Fruit fly (Drosophila melanogaster) whole organism, embryonic: ENCODE data around the gene CG13640.

Source experiments
- CG10979 ChIP-seq: fragments of 200-800 bp; sonication (Bioruptor generic); optimal IDR thresholded peaks from 2 replicates; lab custom pipeline; 2018; ENCODE audit warnings: missing biosample characterization, mild to moderate bottlenecking, missing genetic modification characterization, moderate library complexity
- CG12391 ChIP-seq: fragments of 200-800 bp; sonication (Bioruptor generic); optimal IDR thresholded peaks from 3 replicates; lab custom pipeline; 2018; ENCODE audit warnings: missing biosample characterization, mild to moderate bottlenecking, missing genetic modification characterization, moderate library complexity
- CG13424 ChIP-seq: fragments of 200-800 bp; sonication (Bioruptor generic); optimal IDR thresholded peaks from 2 replicates; lab custom pipeline; 2019; ENCODE audit warnings: missing biosample characterization, mild to moderate bottlenecking, missing genetic modification characterization, moderate library complexity
- CG15011 ChIP-seq: fragments of 200-800 bp; sonication (Bioruptor generic); optimal IDR thresholded peaks from 3 replicates; lab custom pipeline; 2018; ENCODE audit warnings: missing biosample characterization, mild to moderate bottlenecking, missing genetic modification characterization
- CG16815 ChIP-seq: fragments of 200-800 bp; sonication (Bioruptor generic); optimal IDR thresholded peaks from 3 replicates; lab custom pipeline; 2017; ENCODE audit warnings: missing biosample characterization, mild to moderate bottlenecking, missing genetic modification characterization
- CG17829 ChIP-seq: fragments of 200-800 bp; optimal IDR thresholded peaks from 2 replicates; lab custom pipeline; 2019; ENCODE audit warnings: missing biosample characterization, mild to moderate bottlenecking, missing genetic modification characterization, moderate library complexity
- CG1832 ChIP-seq: fragments of 200-800 bp; sonication (Bioruptor generic); optimal IDR thresholded peaks from 2 replicates; lab custom pipeline; 2017; ENCODE audit warnings: missing biosample characterization, mild to moderate bottlenecking, missing genetic modification characterization, inconsistent platforms
- CG2712 ChIP-seq: fragments of 200-800 bp; optimal IDR thresholded peaks from 3 replicates; lab custom pipeline; 2019; ENCODE audit warnings: missing biosample characterization, mild to moderate bottlenecking, missing genetic modification characterization, moderate library complexity
- CG2875 ChIP-seq: fragments of 200-800 bp; sonication (Bioruptor generic); optimal IDR thresholded peaks from 2 replicates; lab custom pipeline; 2017; ENCODE audit warnings: missing biosample characterization, mild to moderate bottlenecking, missing genetic modification characterization, missing genetic modification reagents
- CG3726 ChIP-seq: fragments of 200-800 bp; sonication (Bioruptor generic); IDR thresholded peaks from 3 replicates; pipeline ENCODE4, ENCODE4 v1.3.6; 2022; ENCODE audit warnings: missing biosample characterization, missing genetic modification characterization
- CG4854 ChIP-seq: fragments of 200-800 bp; sonication (Bioruptor generic); optimal IDR thresholded peaks from 2 replicates; lab custom pipeline; 2016; ENCODE audit warnings: missing biosample characterization, missing genetic modification characterization, inconsistent platforms
- CG6254 ChIP-seq: fragments of 200-800 bp; sonication (Bioruptor generic); optimal IDR thresholded peaks from 3 replicates; lab custom pipeline; 2017; ENCODE audit warnings: mild to moderate bottlenecking, missing biosample characterization, missing genetic modification reagents, missing genetic modification characterization
- CG7357 ChIP-seq: fragments of 200-800 bp; sonication (Bioruptor generic); IDR thresholded peaks from 3 replicates; pipeline ENCODE4 v1.3.6; 2022; ENCODE audit warnings: missing biosample characterization, missing genetic modification characterization
- CG7556 ChIP-seq: fragments of 200-800 bp; sonication (Bioruptor generic); optimal IDR thresholded peaks from 2 replicates; lab custom pipeline; 2017; ENCODE audit warnings: missing biosample characterization, mild to moderate bottlenecking, missing genetic modification characterization
- CG8478 ChIP-seq: fragments of >200 bp; optimal IDR thresholded peaks from 2 replicates; lab custom pipeline; 2018
- CG9437 ChIP-seq: fragments of 200-800 bp; sonication (Bioruptor generic); optimal IDR thresholded peaks from 2 replicates; lab custom pipeline; 2018; ENCODE audit warnings: missing biosample characterization, mild to moderate bottlenecking, missing genetic modification characterization
- Elba2 ChIP-seq: fragments of 200-800 bp; sonication (Bioruptor generic); optimal IDR thresholded peaks from 3 replicates; lab custom pipeline; 2016; ENCODE audit warnings: missing biosample characterization, missing genetic modification characterization
- Ets97D ChIP-seq: fragments of 200-800 bp; sonication (Bioruptor generic); optimal IDR thresholded peaks from 3 replicates; lab custom pipeline; 2016; ENCODE audit warnings: missing biosample characterization, missing genetic modification characterization
- MBD-R2 ChIP-seq: fragments of 200-800 bp; sonication (Bioruptor generic); IDR thresholded peaks from 2 replicates; pipeline ENCODE4 v1.3.6; 2022; ENCODE audit warnings: missing biosample characterization, missing genetic modification characterization
- Max ChIP-seq: fragments of 200-800 bp; sonication (Bioruptor generic); optimal IDR thresholded peaks from 2 replicates; lab custom pipeline; 2016; ENCODE audit warnings: missing biosample characterization, mild to moderate bottlenecking, missing genetic modification characterization
- Mes4 ChIP-seq: fragments of 200-800 bp; sonication (Bioruptor generic); optimal IDR thresholded peaks from 2 replicates; lab custom pipeline; 2016; ENCODE audit warnings: missing biosample characterization, missing genetic modification characterization
- Nf-YB ChIP-seq: fragments of 200-800 bp; sonication (Bioruptor generic); optimal IDR thresholded peaks from 3 replicates; lab custom pipeline; 2019; ENCODE audit warnings: missing biosample characterization, mild to moderate bottlenecking, missing genetic modification characterization, moderate library complexity
- Pdp1 ChIP-seq, 2 experiments: fragments of 200-800 bp; sonication (Bioruptor generic); optimal IDR thresholded peaks; 3 replicates each; lab custom pipeline; 2016; ENCODE audit warnings: missing biosample characterization in 2 of 2, missing genetic modification characterization in 2 of 2, mild to moderate bottlenecking in 1 of 2, moderate library complexity in 1 of 2
- Ssrp ChIP-seq: fragments of 200-800 bp; sonication (Bioruptor generic); optimal IDR thresholded peaks from 2 replicates; lab custom pipeline; 2018; ENCODE audit warnings: missing biosample characterization, mild to moderate bottlenecking, missing genetic modification characterization, moderate library complexity
- al ChIP-seq: fragments of 200-800 bp; sonication (Bioruptor generic); IDR thresholded peaks from 2 replicates; pipeline ENCODE4 v1.3.6; 2022; ENCODE audit warnings: missing biosample characterization, missing genetic modification characterization
- chinmo ChIP-seq: fragments of 200-800 bp; sonication (Bioruptor generic); IDR thresholded peaks from 4 replicates; pipeline ENCODE4 v1.3.6; 2022; ENCODE audit warnings: missing biosample characterization, missing genetic modification characterization; ENCODE audit not compliant: partially characterized antibody
- crol ChIP-seq: fragments of 200-800 bp; sonication (Bioruptor generic); IDR thresholded peaks from 2 replicates; pipeline ENCODE4 v1.3.6; 2022; ENCODE audit warnings: missing biosample characterization, missing genetic modification characterization
- crp ChIP-seq, 2 experiments: fragments of 200-800 bp; sonication (Bioruptor generic); optimal IDR thresholded peaks; 2 replicates in 1 of 2; 3 replicates in 1 of 2; lab custom pipeline; 2017; ENCODE audit warnings: missing biosample characterization in 2 of 2, missing genetic modification characterization in 2 of 2, mild to moderate bottlenecking in 1 of 2, moderate library complexity in 1 of 2
- cwo ChIP-seq: fragments of 200-800 bp; sonication (Bioruptor generic); optimal IDR thresholded peaks from 3 replicates; lab custom pipeline; 2017; ENCODE audit warnings: missing biosample characterization, missing genetic modification characterization, mild to moderate bottlenecking, moderate library complexity, missing genetic modification reagents
- dmrt99B ChIP-seq: fragments of 200-800 bp; sonication (Bioruptor generic); optimal IDR thresholded peaks from 2 replicates; lab custom pipeline; 2018; ENCODE audit warnings: missing biosample characterization, mild to moderate bottlenecking, missing genetic modification characterization, moderate library complexity
- emc ChIP-seq: fragments of 200-800 bp; sonication (Bioruptor generic); optimal IDR thresholded peaks from 2 replicates; lab custom pipeline; 2016; ENCODE audit warnings: missing biosample characterization, missing genetic modification characterization
- fd64A ChIP-seq: fragments of 200-800 bp; sonication (Bioruptor generic); optimal IDR thresholded peaks from 3 replicates; lab custom pipeline; 2018; ENCODE audit warnings: missing biosample characterization, mild to moderate bottlenecking, missing genetic modification characterization
- fd96Cb ChIP-seq: fragments of 200-800 bp; sonication (Bioruptor generic); optimal IDR thresholded peaks from 2 replicates; lab custom pipeline; 2018; ENCODE audit warnings: missing biosample characterization, mild to moderate bottlenecking, missing genetic modification characterization, moderate library complexity
- fru ChIP-seq: fragments of >200 bp; optimal IDR thresholded peaks from 2 replicates; lab custom pipeline; 2017
- kah ChIP-seq: fragments of 200-800 bp; sonication (Bioruptor generic); optimal IDR thresholded peaks from 2 replicates; lab custom pipeline; 2018; ENCODE audit warnings: missing biosample characterization, mild to moderate bottlenecking, missing genetic modification characterization
- ken ChIP-seq: fragments of 200-800 bp; sonication (Bioruptor generic); IDR thresholded peaks from 3 replicates; pipeline ENCODE4 v1.3.6; 2022; ENCODE audit warnings: missing biosample characterization, missing genetic modification characterization
- lmd ChIP-seq: fragments of 200-800 bp; sonication (Bioruptor generic); IDR thresholded peaks from 2 replicates; pipeline ENCODE4 v1.3.6; 2022; ENCODE audit warnings: missing biosample characterization, missing genetic modification characterization
- nmo ChIP-seq: fragments of 200-800 bp; sonication (Bioruptor generic); optimal IDR thresholded peaks from 2 replicates; lab custom pipeline; 2018; ENCODE audit warnings: missing biosample characterization, mild to moderate bottlenecking, missing genetic modification characterization, moderate library complexity
- org-1 ChIP-seq: fragments of 200-800 bp; sonication (Bioruptor generic); optimal IDR thresholded peaks from 2 replicates; lab custom pipeline; 2017; ENCODE audit warnings: missing biosample characterization, missing genetic modification characterization
- phol ChIP-seq: fragments of 200-800 bp; sonication (Bioruptor generic); optimal IDR thresholded peaks from 3 replicates; lab custom pipeline; 2018; ENCODE audit warnings: missing biosample characterization, mild to moderate bottlenecking, missing genetic modification characterization, moderate library complexity
- scrt ChIP-seq: fragments of 200-800 bp; sonication (Bioruptor generic); optimal IDR thresholded peaks from 2 replicates; lab custom pipeline; 2018; ENCODE audit warnings: missing biosample characterization, mild to moderate bottlenecking, missing genetic modification characterization, moderate library complexity
- sens ChIP-seq: fragments of 200-800 bp; sonication (Bioruptor generic); peaks from one replicate; lab custom pipeline; 2016; ENCODE audit warnings: missing biosample characterization, missing genetic modification characterization
- sima ChIP-seq: fragments of 200-800 bp; sonication (Bioruptor generic); optimal IDR thresholded peaks from 2 replicates; lab custom pipeline; 2016; ENCODE audit warnings: missing biosample characterization, missing genetic modification characterization
- sob ChIP-seq: fragments of 200-800 bp; sonication (Bioruptor generic); IDR thresholded peaks from 2 replicates; pipeline ENCODE4 v1.3.6; 2022; ENCODE audit warnings: missing biosample characterization, missing genetic modification characterization
- sr ChIP-seq: fragments of 200-800 bp; sonication (Bioruptor generic); IDR thresholded peaks from 3 replicates; pipeline ENCODE4 v1.3.6; 2022; ENCODE audit warnings: missing biosample characterization, missing genetic modification characterization
- tup ChIP-seq: fragments of 200-800 bp; sonication (Bioruptor generic); optimal IDR thresholded peaks from 2 replicates; lab custom pipeline; 2016; ENCODE audit warnings: missing biosample characterization, mild to moderate bottlenecking, missing genetic modification characterization, moderate library complexity
- zen ChIP-seq: fragments of 200-800 bp; sonication (Bioruptor generic); optimal IDR thresholded peaks from 3 replicates; lab custom pipeline; 2018; ENCODE audit warnings: missing biosample characterization, mild to moderate bottlenecking, missing genetic modification characterization, moderate library complexity
- zfh1 ChIP-seq: fragments of 200-800 bp; sonication (Bioruptor generic); IDR thresholded peaks from 3 replicates; pipeline ENCODE4 v1.3.6; 2022; ENCODE audit warnings: missing biosample characterization, missing genetic modification characterization

The CG13640 gene

DNA sequence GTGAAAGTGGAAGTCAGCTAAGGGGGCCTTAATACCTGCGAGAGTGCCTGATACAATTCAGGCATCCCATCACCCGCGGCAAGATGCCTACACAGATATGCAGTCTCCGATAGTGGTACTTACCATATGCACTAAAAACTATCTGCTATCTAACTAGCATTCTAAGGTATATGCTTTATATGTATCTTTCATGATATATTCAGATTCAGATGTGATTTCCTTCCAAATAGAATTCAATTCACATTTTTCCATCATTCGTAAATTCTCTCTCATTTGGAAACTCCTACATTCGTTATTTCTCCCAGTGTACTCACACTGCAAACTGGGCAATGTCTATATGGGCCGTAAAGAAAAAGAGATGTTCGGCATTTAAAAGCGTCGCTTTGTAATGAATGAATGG is 24.5 kb upstream of the CG13640 start (continued):
- TF ChIP-seq dmrt99B (tag; lab: Kevin White, UChicago) (peak; percentile 57), sob (GFP tag; lab: Robert Waterston, UW) (no peak), lmd (peak; percentile 19; the same call in 1 of the 2 replicates), zfh1 (0 out of 3 replicates have a peak, but pooled peaks have one; percentile 8), phol (tag; lab: Kevin White, UChicago) (peak; percentile 27), fd96Cb (tag; lab: Kevin White, UChicago) (peak; percentile 7), CG10979 (peak; percentile 17), emc (GFP tag; lab: Kevin White, UChicago) (no peak), sima (GFP tag; lab: Kevin White, UChicago) (no peak), sens (GFP tag; lab: Kevin White, UChicago) (peak; percentile 54)

DNA sequence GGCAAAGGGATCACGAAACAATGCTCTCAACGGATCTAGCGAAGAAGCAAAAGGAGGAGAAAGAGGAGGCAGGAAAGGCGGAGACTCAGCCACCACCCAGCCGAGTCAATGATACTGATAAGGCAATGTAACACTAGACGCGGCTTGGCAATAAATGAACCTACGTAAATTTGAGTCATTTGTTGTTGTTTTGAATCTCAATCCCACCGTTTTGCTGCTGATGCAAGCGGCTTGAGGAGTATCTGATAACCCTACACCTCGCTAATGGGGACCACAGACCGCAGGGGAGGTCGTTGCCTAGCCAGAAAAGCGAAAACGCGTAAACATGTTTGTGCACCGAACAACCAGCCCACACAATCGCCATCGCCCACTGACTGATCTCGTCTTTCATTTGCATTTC is 16.7 kb upstream of the CG13640 start:
- TF ChIP-seq chinmo = 0 out of 4 replicates have a peak, but pooled peaks have one; percentile 37
- TF ChIP-seq Pdp1 (GFP tag; optimal IDR thresholded peaks at IDR 0.05; lab: Kevin White, UChicago) = peak in 1 of 2 experiments; percentile 5
- no peak for TF ChIP-seq CG16815 (GFP tag; lab: Kevin White, UChicago)
- TF ChIP-seq sr = peak; percentile 53

DNA sequence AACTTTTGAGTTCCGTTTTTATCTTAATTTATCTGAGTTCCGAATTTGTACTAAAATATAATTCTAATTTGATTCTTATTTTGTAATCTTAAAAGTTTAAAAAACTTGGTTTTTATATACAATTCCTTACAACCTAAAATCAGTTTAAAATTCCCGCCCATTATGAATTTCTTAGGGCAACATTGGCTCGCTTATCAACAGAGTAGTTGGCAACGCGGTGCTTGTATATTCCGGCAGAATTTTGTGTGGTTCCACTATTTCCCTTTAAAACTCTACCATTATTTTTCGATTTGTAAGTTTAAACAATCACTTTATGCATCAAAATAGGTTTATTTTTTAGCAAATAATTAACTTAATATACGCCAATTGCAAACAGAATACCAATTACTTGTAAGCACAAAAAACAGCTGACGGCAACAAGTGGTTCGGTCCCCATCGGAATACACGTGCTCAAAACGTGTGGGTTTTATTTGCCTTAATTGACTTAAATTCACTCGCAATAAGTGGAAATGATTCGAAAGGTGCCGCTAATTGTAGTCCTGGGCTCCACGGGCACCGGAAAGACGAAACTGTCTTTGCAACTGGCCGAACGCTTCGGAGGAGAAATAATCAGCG is 15.0 kb upstream of the CG13640 start, which contains the start of the genes CG11089 and CG31381:
Gene CG11089 (plus strand): TSS at position 203 of the 615 bp plus-strand sequence.
Gene CG31381 (plus strand): TSS at position 203 of the 615 bp plus-strand sequence.
- no peak for TF ChIP-seq crol (GFP tag; lab: Robert Waterston, UW)
- no peak for TF ChIP-seq Mes4 (GFP tag; lab: Kevin White, UChicago)
- TF ChIP-seq tup (GFP tag; lab: Kevin White, UChicago) = no peak
- no peak for TF ChIP-seq ken (GFP tag; lab: Robert Waterston, UW)
- TF ChIP-seq Elba2 = peak; percentile 13
- no peak for TF ChIP-seq fru (lab: Kevin White, UChicago)
- TF ChIP-seq Max = peak; percentile 66
- TF ChIP-seq Nf-YB (GFP tag; lab: Kevin White, UChicago) = peak; percentile 7
- no peak for TF ChIP-seq CG9437 (GFP tag; lab: Kevin White, UChicago)
- peak; percentile 84 for TF ChIP-seq scrt (GFP tag; lab: Kevin White, UChicago)
- no peak for TF ChIP-seq CG1832
- peak; percentile 97 for TF ChIP-seq CG4854 (GFP tag; lab: Kevin White, UChicago)
- no peak for TF ChIP-seq CG3726 (GFP tag; lab: Robert Waterston, UW)
- TF ChIP-seq Ets97D (GFP tag; lab: Kevin White, UChicago) = peak; percentile 44
- TF ChIP-seq CG8478 = no peak
- no peak for TF ChIP-seq sens (GFP tag; lab: Kevin White, UChicago)
- TF ChIP-seq kah = peak; percentile 99
- TF ChIP-seq CG7556 (GFP tag; lab: Kevin White, UChicago) = peak; percentile 24
- peak; percentile 61 for TF ChIP-seq CG12391 (tag; lab: Kevin White, UChicago)
- TF ChIP-seq CG13424 = peak; percentile 25
- TF ChIP-seq CG6254 (GFP tag; lab: Kevin White, UChicago) = no peak
- TF ChIP-seq CG2712 (tag; lab: Kevin White, UChicago) = no peak
- TF ChIP-seq al (GFP tag; lab: Robert Waterston, UW) = no peak
- TF ChIP-seq Ssrp (tag; lab: Kevin White, UChicago) = no peak
- TF ChIP-seq crp (GFP tag; optimal IDR thresholded peaks at IDR 0.05; lab: Kevin White, UChicago) = peak in 1 of 2 experiments; percentile 76
- TF ChIP-seq org-1 = no peak
- 0 out of 2 replicates have a peak, but pooled peaks have one; percentile 6 for TF ChIP-seq MBD-R2
- TF ChIP-seq cwo = peak; percentile 94
- no peak for TF ChIP-seq fd64A (GFP tag; lab: Kevin White, UChicago)
- peak; percentile 36 for TF ChIP-seq nmo
- TF ChIP-seq CG15011 (GFP tag; lab: Kevin White, UChicago) = no peak
- no peak for TF ChIP-seq zen (tag; lab: Kevin White, UChicago)
- no peak for TF ChIP-seq CG7357 (GFP tag; lab: Robert Waterston, UW)
- no peak for TF ChIP-seq CG2875 (GFP tag; lab: Kevin White, UChicago)
- TF ChIP-seq CG17829 = peak; percentile 39
